Worm (Caenorhabditis elegans) whole organism, L2 larva: Measurements from ENCODE around the gene str-138.
A peak's percentile ranks its signal among the peaks of the same experiment; 100 is the strongest.

Experiments used
- C34F6.9 ChIP-seq: fragments of 150-350 bp; optimal IDR thresholded peaks from 2 replicates; lab custom pipeline; 2014; ENCODE audit warnings: missing biosample characterization, missing genetic modification characterization
- F13H6.1 ChIP-seq: sonication (generic microtip); optimal IDR thresholded peaks from 2 replicates; lab custom pipeline; 2016; ENCODE audit warnings: missing genetic modification characterization, missing compliant biosample characterization
- R02D3.7 ChIP-seq: fragments of 150-350 bp; optimal IDR thresholded peaks from 2 replicates; lab custom pipeline; 2014; ENCODE audit warnings: missing biosample characterization, missing genetic modification characterization
- Y55F3AM.14 ChIP-seq: fragments of 200-800 bp; sonication (Bioruptor generic); optimal IDR thresholded peaks from 2 replicates; lab custom pipeline; 2018; ENCODE audit warnings: mild to moderate bottlenecking, missing genetic modification characterization, missing compliant biosample characterization
- alr-1 ChIP-seq: fragments of 150-350 bp; optimal IDR thresholded peaks from 2 replicates; lab custom pipeline; 2014; ENCODE audit warnings: missing biosample characterization, missing genetic modification characterization
- ama-1 ChIP-seq: fragments of 150-350 bp; optimal IDR thresholded peaks from 2 replicates; lab custom pipeline; 2018; ENCODE audit warnings: inconsistent platforms
- blmp-1 ChIP-seq: sonication (generic microtip); optimal IDR thresholded peaks from 2 replicates; lab custom pipeline; 2017; ENCODE audit warnings: missing genetic modification characterization, mild to moderate bottlenecking, missing compliant biosample characterization, antibody characterized with exemption, moderate library complexity; ENCODE audit not compliant: insufficient read depth
- ceh-16 ChIP-seq: fragments of 150-350 bp; optimal IDR thresholded peaks from 2 replicates; lab custom pipeline; 2014; ENCODE audit warnings: missing biosample characterization, missing genetic modification characterization
- ceh-82 ChIP-seq: fragments of 150-350 bp; optimal IDR thresholded peaks from 2 replicates; lab custom pipeline; 2014; ENCODE audit warnings: missing biosample characterization, missing genetic modification characterization
- dmd-4 ChIP-seq: sonication (generic microtip); optimal IDR thresholded peaks from 2 replicates; lab custom pipeline; 2017; ENCODE audit warnings: missing biosample characterization, missing genetic modification characterization
- egl-27 ChIP-seq: sonication (generic microtip); optimal IDR thresholded peaks from 3 replicates; lab custom pipeline; 2017; ENCODE audit warnings: missing biosample characterization, missing genetic modification reagents, missing genetic modification characterization
- elt-3 ChIP-seq: sonication (generic microtip); optimal IDR thresholded peaks from 2 replicates; lab custom pipeline; 2017; ENCODE audit warnings: missing biosample characterization, missing genetic modification characterization
- fos-1 ChIP-seq: fragments of 150-350 bp; optimal IDR thresholded peaks from 2 replicates; lab custom pipeline; 2014; ENCODE audit warnings: missing biosample characterization, missing genetic modification characterization
- gmeb-1 ChIP-seq: fragments of 150-350 bp; optimal IDR thresholded peaks from 2 replicates; lab custom pipeline; 2014; ENCODE audit warnings: missing biosample characterization, missing genetic modification characterization
- lin-13 ChIP-seq: fragments of 150-350 bp; optimal IDR thresholded peaks from 2 replicates; lab custom pipeline; 2014; ENCODE audit warnings: missing biosample characterization, missing genetic modification reagents, missing genetic modification characterization
- lin-39 ChIP-seq: fragments of 150-350 bp; optimal IDR thresholded peaks from 2 replicates; lab custom pipeline; 2014; ENCODE audit warnings: missing biosample characterization, missing genetic modification reagents, missing genetic modification characterization
- lsy-2 ChIP-seq, 2 experiments: fragments of 150-350 bp in 1 of 2; sonication (generic microtip) in 1 of 2; optimal IDR thresholded peaks; 2 replicates each; lab custom pipeline; 2014 to 2017; ENCODE audit warnings: missing biosample characterization in 2 of 2, missing genetic modification characterization in 2 of 2
- mdl-1 ChIP-seq, 2 experiments: fragments of 150-350 bp in 1 of 2; sonication (generic microtip) in 1 of 2; optimal IDR thresholded peaks; 2 replicates each; lab custom pipeline; 2017; ENCODE audit warnings: missing biosample characterization in 2 of 2, missing genetic modification characterization in 2 of 2
- nhr-10 ChIP-seq: sonication (generic microtip); optimal IDR thresholded peaks from 2 replicates; lab custom pipeline; 2017; ENCODE audit warnings: missing biosample characterization, missing genetic modification characterization
- nhr-11 ChIP-seq: fragments of 150-350 bp; optimal IDR thresholded peaks from 2 replicates; lab custom pipeline; 2014; ENCODE audit warnings: missing biosample characterization, missing genetic modification characterization
- nhr-12 ChIP-seq: fragments of 150-350 bp; optimal IDR thresholded peaks from 2 replicates; lab custom pipeline; 2014; ENCODE audit warnings: missing biosample characterization, missing genetic modification characterization
- nhr-21 ChIP-seq: fragments of 150-350 bp; optimal IDR thresholded peaks from 2 replicates; lab custom pipeline; 2014; ENCODE audit warnings: missing biosample characterization, missing genetic modification characterization
- nhr-25 ChIP-seq: fragments of 150-350 bp; sonication (generic microtip); optimal IDR thresholded peaks from 3 replicates; lab custom pipeline; 2014; ENCODE audit warnings: missing biosample characterization, missing genetic modification characterization
- nhr-6 ChIP-seq: fragments of 150-350 bp; optimal IDR thresholded peaks from 2 replicates; lab custom pipeline; 2014; ENCODE audit warnings: missing biosample characterization, missing genetic modification characterization
- nhr-77 ChIP-seq: fragments of 150-350 bp; optimal IDR thresholded peaks from 2 replicates; lab custom pipeline; 2014; ENCODE audit warnings: missing biosample characterization, missing genetic modification characterization
- peb-1 ChIP-seq: fragments of 150-350 bp; optimal IDR thresholded peaks from 2 replicates; lab custom pipeline; 2014; ENCODE audit warnings: missing biosample characterization, missing genetic modification characterization
- sem-4 ChIP-seq: fragments of 150-350 bp; optimal IDR thresholded peaks from 2 replicates; lab custom pipeline; 2014; ENCODE audit warnings: missing biosample characterization, missing genetic modification reagents, missing genetic modification characterization
- skn-1 ChIP-seq: sonication (generic microtip); optimal IDR thresholded peaks from 2 replicates; lab custom pipeline; 2017; ENCODE audit warnings: missing biosample characterization, missing genetic modification characterization
- sma-3 ChIP-seq: sonication (generic microtip); optimal IDR thresholded peaks from 2 replicates; lab custom pipeline; 2016; ENCODE audit warnings: missing genetic modification reagents, missing genetic modification characterization, missing compliant biosample characterization
- sma-9 ChIP-seq, 2 experiments: fragments of 150-350 bp in 1 of 2; sonication (generic microtip) in 1 of 2; optimal IDR thresholded peaks; 2 replicates each; lab custom pipeline; 2014 to 2016; ENCODE audit warnings: missing genetic modification characterization in 2 of 2, mild to moderate bottlenecking in 1 of 2, missing biosample characterization in 1 of 2, missing compliant biosample characterization in 1 of 2, missing genetic modification reagents in 1 of 2, moderate library complexity in 1 of 2
- unc-62 ChIP-seq: fragments of 150-350 bp; optimal IDR thresholded peaks from 2 replicates; lab custom pipeline; 2014; ENCODE audit warnings: missing biosample characterization, missing genetic modification reagents, missing genetic modification characterization
- zag-1 ChIP-seq: fragments of 150-350 bp; optimal IDR thresholded peaks from 2 replicates; lab custom pipeline; 2014; ENCODE audit warnings: missing biosample characterization, missing genetic modification characterization
- ztf-1 ChIP-seq: fragments of 200-800 bp; sonication (Bioruptor generic); conservative IDR thresholded peaks from 2 replicates; pipeline ENCODE4 v1.3.6; 2022; ENCODE audit warnings: missing genetic modification characterization, missing compliant biosample characterization
- ztf-4 ChIP-seq: fragments of 150-350 bp; optimal IDR thresholded peaks from 2 replicates; lab custom pipeline; 2014; ENCODE audit warnings: missing biosample characterization, missing genetic modification characterization

The str-138 gene

DNA sequence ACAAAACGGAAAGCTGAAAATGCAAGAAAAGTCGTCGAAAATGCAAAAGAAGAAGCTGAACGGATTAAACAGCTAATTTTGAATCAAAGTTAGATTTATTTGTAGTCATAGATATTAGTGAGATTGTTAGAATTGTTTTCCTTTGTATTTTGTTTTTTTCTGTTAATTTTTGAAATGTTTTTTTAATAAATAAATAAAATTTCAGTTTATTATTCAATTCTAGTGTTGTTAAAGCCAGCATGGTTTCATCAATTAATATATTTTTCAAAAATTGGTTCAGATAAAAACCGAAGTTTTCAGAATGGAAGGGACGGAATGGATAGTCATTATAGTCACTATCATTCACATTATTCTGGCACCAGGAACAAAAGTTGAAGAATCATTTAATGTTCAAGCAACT, 23.6 kb upstream of the str-138 start, which contains the start of gene algn-12:
Gene algn-12, plus strand, starts transcription at position 301 of the 400 bp plus-strand sequence.
- TF ChIP-seq mdl-1 (tag; optimal IDR thresholded peaks at IDR 0.05; lab: Kevin White, UChicago): no peak
- TF ChIP-seq F13H6.1 (tag; lab: Kevin White, UChicago): no peak
- no peak for TF ChIP-seq ztf-4
- no peak for TF ChIP-seq sma-3
- no peak for TF ChIP-seq ztf-1 (GFP tag; lab: Robert Waterston, UW)
- no peak for TF ChIP-seq elt-3 (tag; lab: Kevin White, UChicago)
- TF ChIP-seq unc-62 (GFP tag; lab: Kevin White, UChicago): no peak
- no peak for TF ChIP-seq sem-4 (tag; lab: Kevin White, UChicago)
- no peak for TF ChIP-seq nhr-12 (tag; lab: Kevin White, UChicago)
- no peak for TF ChIP-seq dmd-4
- no peak for TF ChIP-seq C34F6.9
- no peak for TF ChIP-seq nhr-6

DNA sequence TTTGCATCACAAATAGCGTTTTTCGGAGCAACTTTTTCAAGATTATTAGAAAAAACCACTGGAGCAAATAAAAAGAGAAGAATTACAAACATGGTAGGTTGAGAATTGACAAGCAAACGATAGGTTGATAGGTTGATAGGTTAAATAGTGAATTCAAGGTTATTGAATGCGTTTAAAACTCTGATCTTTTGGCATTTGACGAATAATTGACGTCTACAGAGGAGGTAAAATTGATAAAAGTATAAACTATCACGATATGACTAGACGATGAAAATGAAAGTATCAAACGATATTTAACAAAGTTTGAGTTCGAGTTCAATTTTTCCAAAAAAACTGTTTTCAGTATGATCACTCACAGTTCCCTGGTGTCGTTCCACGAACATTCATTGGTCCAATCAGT, 22.5 kb upstream of the str-138 start, which contains the start of gene ZC513.14:
Gene ZC513.14, minus strand, starts transcription at position 101 of the 400 bp plus-strand sequence.
- no peak for TF ChIP-seq dmd-4
- TF ChIP-seq lin-13 (GFP tag; lab: Kevin White, UChicago): no peak
- TF ChIP-seq, all 48 proteins: peak for 0

DNA sequence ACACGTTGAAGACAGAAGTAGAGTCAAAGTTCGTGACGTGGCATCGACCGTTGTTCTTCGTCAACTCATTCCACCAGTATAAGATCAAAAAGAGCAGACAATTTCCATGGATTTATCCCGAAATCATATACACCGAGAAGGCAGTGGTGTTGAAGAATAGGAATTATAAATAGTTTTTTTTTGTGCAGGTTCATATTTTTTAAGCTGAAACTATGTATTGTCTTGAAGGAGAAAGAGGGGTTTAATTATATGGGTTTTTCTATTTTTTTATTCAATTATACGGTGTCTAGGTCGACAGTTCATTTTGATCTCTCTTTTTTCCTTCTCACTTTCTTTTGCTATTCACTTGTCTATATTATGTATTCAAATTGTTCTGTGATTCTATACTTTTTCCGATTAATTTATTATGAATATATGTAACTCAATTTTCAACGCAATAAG, 19.4 kb upstream of the str-138 start:
- TF ChIP-seq ztf-1 (GFP tag; lab: Robert Waterston, UW) (no peak), nhr-10 (peak; percentile 54), ztf-4 (peak; percentile 73), ceh-82 (tag; lab: Kevin White, UChicago) (no peak), mdl-1 (tag; optimal IDR thresholded peaks at IDR 0.05; lab: Kevin White, UChicago) (no peak), ama-1 (no peak), Y55F3AM.14 (GFP tag; lab: Kevin White, UChicago) (no peak), lsy-2 (tag; optimal IDR thresholded peaks at IDR 0.05; lab: Kevin White, UChicago) (peak in 1 of 2 experiments; percentile 45), nhr-21 (tag; lab: Kevin White, UChicago) (peak; percentile 93), nhr-25 (tag; lab: Kevin White, UChicago) (peak; percentile 65), nhr-77 (peak; percentile 38), lin-13 (GFP tag; lab: Kevin White, UChicago) (peak; percentile 70), sma-3 (peak; percentile 90), nhr-11 (peak; percentile 71), blmp-1 (tag; lab: Kevin White, UChicago) (peak; percentile 34), sem-4 (tag; lab: Kevin White, UChicago) (peak; percentile 80), peb-1 (no peak), zag-1 (tag; lab: Kevin White, UChicago) (no peak), nhr-6 (peak; percentile 21), gmeb-1 (no peak), ceh-16 (tag; lab: Kevin White, UChicago) (peak; percentile 50)

DNA sequence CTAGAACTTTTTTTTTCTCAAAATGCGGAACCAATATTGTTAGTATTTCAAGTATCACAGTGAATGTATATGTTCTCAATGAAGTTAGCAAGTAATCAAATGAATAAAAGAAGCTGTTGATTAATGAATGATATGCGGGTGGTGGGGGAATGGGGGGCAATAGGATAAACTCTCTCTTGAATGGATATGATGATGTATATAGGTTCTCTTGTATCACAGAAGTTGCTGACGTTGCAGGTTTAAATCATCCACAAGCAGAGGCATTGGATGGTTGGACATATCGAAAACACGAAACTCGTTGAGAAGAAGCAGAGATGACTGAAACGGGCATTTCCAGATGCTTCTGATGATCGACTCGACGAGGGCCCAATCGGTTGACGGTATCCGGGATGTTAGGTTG, 18.9 kb upstream of the str-138 start:
- TF ChIP-seq ama-1 (peak; percentile 73), nhr-21 (tag; lab: Kevin White, UChicago) (peak; percentile 34), elt-3 (tag; lab: Kevin White, UChicago) (no peak), sma-9 (GFP tag; optimal IDR thresholded peaks at IDR 0.05; lab: Kevin White, UChicago) (peak; percentile 5), sma-9 (tag; optimal IDR thresholded peaks at IDR 0.05; lab: Kevin White, UChicago) (no peak)

DNA sequence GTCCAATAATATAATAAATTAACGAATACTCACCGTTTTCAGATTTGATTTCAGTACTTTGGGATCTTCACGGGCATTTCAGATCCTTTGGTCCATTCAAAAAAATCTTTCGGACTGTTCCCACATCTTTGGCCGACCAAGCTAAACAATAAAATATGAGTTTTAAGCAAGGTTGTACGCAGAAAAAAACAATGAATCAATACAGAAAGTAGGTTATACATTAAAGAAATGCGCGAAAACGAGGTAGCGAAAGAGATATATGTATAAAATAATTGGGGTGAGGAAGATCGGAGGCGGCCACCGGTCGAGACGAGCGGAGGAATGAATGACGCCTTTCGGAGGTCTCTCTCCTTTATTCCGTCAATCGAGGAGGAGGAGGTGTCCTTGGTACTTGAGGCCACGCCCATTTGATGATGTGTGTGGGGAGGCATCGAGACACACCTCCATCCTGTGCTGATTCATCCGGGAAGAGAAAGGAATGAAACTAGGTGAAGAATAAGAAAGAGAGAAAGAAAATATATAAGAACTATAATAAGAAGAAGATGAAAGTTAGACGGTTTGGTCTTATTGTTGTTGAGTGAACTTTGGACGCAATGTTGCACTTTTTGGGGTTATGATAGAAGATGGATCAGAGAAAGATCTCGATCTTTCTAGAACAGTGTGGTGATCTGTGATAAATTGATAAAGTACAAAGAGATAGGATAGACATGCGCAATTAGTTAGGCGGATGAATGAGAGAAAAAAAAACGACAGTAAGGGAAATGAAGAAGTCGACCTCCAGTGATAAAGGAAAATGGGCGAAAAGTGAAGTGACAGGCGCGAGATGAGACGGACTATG, 18.0 kb upstream of the str-138 start:
- TF ChIP-seq Y55F3AM.14 (GFP tag; lab: Kevin White, UChicago) (no peak), egl-27 (tag; lab: Kevin White, UChicago) (peak; percentile 33), nhr-77 (no peak), ztf-1 (GFP tag; lab: Robert Waterston, UW) (no peak), lin-39 (tag; lab: Kevin White, UChicago) (no peak), peb-1 (no peak), sem-4 (tag; lab: Kevin White, UChicago) (peak; percentile 1), sma-9 (GFP tag; optimal IDR thresholded peaks at IDR 0.05; lab: Kevin White, UChicago) (peak; percentile 79), sma-9 (tag; optimal IDR thresholded peaks at IDR 0.05; lab: Kevin White, UChicago) (no peak), C34F6.9 (no peak), nhr-21 (tag; lab: Kevin White, UChicago) (peak; percentile 93), ama-1 (peak; percentile 94), sma-3 (peak; percentile 89), ceh-16 (tag; lab: Kevin White, UChicago) (peak; percentile 64), alr-1 (tag; lab: Kevin White, UChicago) (no peak), skn-1 (tag; lab: Kevin White, UChicago) (no peak), blmp-1 (tag; lab: Kevin White, UChicago) (peak; percentile 83), lin-13 (GFP tag; lab: Kevin White, UChicago) (no peak), nhr-25 (tag; lab: Kevin White, UChicago) (peak; percentile 43), fos-1 (peak; percentile 55), R02D3.7 (no peak), F13H6.1 (tag; lab: Kevin White, UChicago) (no peak)
- TF ChIP-seq, all 48 proteins: peak for 10
